Worm (Caenorhabditis elegans): ENCODE data around the gene F56C9.8.

- no peak for TF ChIP-seq skn-1 (tag; optimal IDR thresholded peaks at IDR 0.05)
- TF ChIP-seq lin-13 (GFP tag; optimal IDR thresholded peaks at IDR 0.05), result no peak
- TF ChIP-seq F37D6.2 (tag; optimal IDR thresholded peaks at IDR 0.05), result no peak
- no peak for TF ChIP-seq hlh-30 (tag; optimal IDR thresholded peaks at IDR 0.05; ENCODE audit: insufficient read depth)
- TF ChIP-seq dmd-8 (GFP tag; IDR thresholded peaks at IDR 0.05), result no peak
- no peak for TF ChIP-seq lin-38 (GFP tag; IDR thresholded peaks at IDR 0.05)
- TF ChIP-seq nhr-77 (tag; optimal IDR thresholded peaks at IDR 0.05), result no peak
- TF ChIP-seq nhr-48 (tag; optimal IDR thresholded peaks at IDR 0.05), result no peak
- no peak for TF ChIP-seq ceh-44 (GFP tag; IDR thresholded peaks at IDR 0.05)
- TF ChIP-seq daf-12 (tag; optimal IDR thresholded peaks at IDR 0.05), result no peak
- no peak for TF ChIP-seq fos-1 (tag; optimal IDR thresholded peaks at IDR 0.05)
- no peak for TF ChIP-seq ceh-82 (tag; optimal IDR thresholded peaks at IDR 0.05)
- no peak for TF ChIP-seq ztf-11 (tag; optimal IDR thresholded peaks at IDR 0.05)
- no peak for TF ChIP-seq mxl-3 (GFP tag; optimal IDR thresholded peaks at IDR 0.05)
Observed at ce11 chrIII:7290462-7290861, 28.8 kb downstream of the F56C9.8 start, which contains the start of gene algn-11.
